Fruit fly (Drosophila melanogaster): ENCODE measurements around the gene CG17261.

Gene CG17261

DNA sequence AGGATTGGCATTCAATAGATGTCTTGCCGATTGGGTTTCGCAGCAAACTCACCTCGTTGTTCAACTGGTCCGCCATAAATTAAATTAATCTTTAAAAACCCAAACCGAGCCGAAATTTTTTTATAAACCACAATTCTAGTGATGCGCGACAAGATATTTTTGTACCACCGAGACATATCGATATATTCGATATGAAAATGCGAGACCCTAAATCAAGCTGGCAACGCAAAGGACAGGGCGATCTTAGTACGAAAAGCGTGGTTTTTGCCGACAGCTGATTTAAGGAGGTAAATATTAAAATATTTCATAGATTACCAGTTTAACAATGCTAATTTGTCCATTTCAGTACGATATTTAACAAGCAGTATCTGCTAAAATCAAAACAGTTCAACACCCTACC lies 13.3 kb upstream of the CG17261 start, which contains the start of the genes Sf3b2 and CG17219 (continued):
- TF ChIP-seq onecut (GFP tag; IDR thresholded peaks at IDR 0.05) (no peak), nerfin-2 (GFP tag; IDR thresholded peaks at IDR 0.05; ENCODE audit: partially characterized antibody) (0 out of 2 replicates have a peak, but pooled peaks have one; percentile 39), Lim3 (GFP tag; IDR thresholded peaks at IDR 0.05) (no peak), CG17829 (tag; optimal IDR thresholded peaks at IDR 0.05) (no peak), Dip2 (GFP tag; IDR thresholded peaks at IDR 0.05) (no peak), Scr (GFP tag; IDR thresholded peaks at IDR 0.05; ENCODE audit: partially characterized antibody) (peak; percentile 76), MBD-R2 (GFP tag; IDR thresholded peaks at IDR 0.05) (peak; percentile 90), unc-4 (GFP tag; IDR thresholded peaks at IDR 0.05; ENCODE audit: partially characterized antibody) (peak; percentile 64), CG14667 (GFP tag; IDR thresholded peaks at IDR 0.05) (no peak), CG17802 (tag; optimal IDR thresholded peaks at IDR 0.05) (no peak), Bgb (GFP tag; IDR thresholded peaks at IDR 0.05; ENCODE audit: partially characterized antibody) (peak; percentile 72), CG18476 (GFP tag; optimal IDR thresholded peaks at IDR 0.05) (no peak), B-H2 (GFP tag; optimal IDR thresholded peaks at IDR 0.05) (no peak), mam (GFP tag; optimal IDR thresholded peaks at IDR 0.05) (peak; percentile 39), tap (tag; optimal IDR thresholded peaks at IDR 0.05) (no peak), knrl (GFP tag; IDR thresholded peaks at IDR 0.05; ENCODE audit: partially characterized antibody) (peak; percentile 70), Ptx1 (GFP tag; IDR thresholded peaks at IDR 0.05) (no peak), Poxn (GFP tag; IDR thresholded peaks at IDR 0.05) (no peak), tup (GFP tag; optimal IDR thresholded peaks at IDR 0.05) (no peak), CG2120 (GFP tag; optimal IDR thresholded peaks at IDR 0.05) (peak; percentile 49), CG30020 (tag; optimal IDR thresholded peaks at IDR 0.05) (peak; percentile 55), bowl (GFP tag; IDR thresholded peaks at IDR 0.05) (no peak), BEAF-32 (GFP tag; optimal IDR thresholded peaks at IDR 0.05) (peak; percentile 85), Hsf (GFP tag; optimal IDR thresholded peaks at IDR 0.05) (no peak), chm (GFP tag; IDR thresholded peaks at IDR 0.05) (no peak), CG10147 (GFP tag; optimal IDR thresholded peaks at IDR 0.05) (no peak), ap (GFP tag; IDR thresholded peaks at IDR 0.05) (no peak), CG32767 (GFP tag; IDR thresholded peaks at IDR 0.05) (no peak), CG1602 (GFP tag; optimal IDR thresholded peaks at IDR 0.05) (no peak), CG15073 (GFP tag; optimal IDR thresholded peaks at IDR 0.05) (no peak), Dll (GFP tag; IDR thresholded peaks at IDR 0.05; ENCODE audit: partially characterized antibody) (peak; percentile 76), CG13624 (GFP tag; optimal IDR thresholded peaks at IDR 0.05) (peak; percentile 23), tna (GFP tag; IDR thresholded peaks at IDR 0.05; ENCODE audit: partially characterized antibody) (peak; percentile 61), CG17612 (GFP tag; IDR thresholded peaks at IDR 0.05) (no peak), Nf-YA (GFP tag; IDR thresholded peaks at IDR 0.05) (no peak), CG7271 (tag; optimal IDR thresholded peaks at IDR 0.05) (no peak), CG6254 (GFP tag; optimal IDR thresholded peaks at IDR 0.05) (peak; percentile 99), mirr (GFP tag; optimal IDR thresholded peaks at IDR 0.05) (no peak), CG11398 (GFP tag; optimal IDR thresholded peaks at IDR 0.05) (no peak), rib (GFP tag; IDR thresholded peaks at IDR 0.05) (no peak), run (tag; optimal IDR thresholded peaks at IDR 0.05) (peak; percentile 74), CG7372 (GFP tag; IDR thresholded peaks at IDR 0.05) (no peak), CG8089 (GFP tag; optimal IDR thresholded peaks at IDR 0.05) (no peak), CG14441 (GFP tag; IDR thresholded peaks at IDR 0.05) (no peak), ro (GFP tag; IDR thresholded peaks at IDR 0.05) (no peak), CG1832 (GFP tag; optimal IDR thresholded peaks at IDR 0.05) (no peak), hkb (optimal IDR thresholded peaks at IDR 0.05) (no peak), hkb (GFP tag; IDR thresholded peaks at IDR 0.05) (no peak), ash1 (GFP tag; optimal IDR thresholded peaks at IDR 0.05) (no peak), bigmax (GFP tag; optimal IDR thresholded peaks at IDR 0.05) (no peak), CG33557 (GFP tag; optimal IDR thresholded peaks at IDR 0.05) (no peak), inv (GFP tag; IDR thresholded peaks at IDR 0.05; ENCODE audit: partially characterized antibody) (peak; percentile 50; the same call in 1 of the 2 replicates)
